Fruit fly (Drosophila melanogaster) whole organism, wandering third instar larva: Measurements from ENCODE around the gene eIF2gamma.

Experiments used
- Abd-B ChIP-seq: fragments of >200 bp; optimal IDR thresholded peaks from 2 replicates; lab custom pipeline; 2017; ENCODE audit warnings: missing biosample characterization, missing genetic modification characterization
- CG32264 ChIP-seq: fragments of 200-800 bp; sonication (Bioruptor generic); optimal IDR thresholded peaks from 2 replicates; lab custom pipeline; 2016; ENCODE audit warnings: missing biosample characterization, missing genetic modification characterization
- CG9705 ChIP-seq: fragments of 200-800 bp; sonication (Bioruptor generic); optimal IDR thresholded peaks from 2 replicates; lab custom pipeline; 2018; ENCODE audit warnings: missing biosample characterization, mild to moderate bottlenecking, missing genetic modification characterization
- CrebA ChIP-seq: fragments of 200-800 bp; sonication (Bioruptor generic); optimal IDR thresholded peaks from 2 replicates; lab custom pipeline; 2016; ENCODE audit warnings: missing biosample characterization, mild to moderate bottlenecking, missing genetic modification characterization, borderline replicate concordance
- Dfd ChIP-seq: fragments of >200 bp; optimal IDR thresholded peaks from 2 replicates; lab custom pipeline; 2017; ENCODE audit warnings: missing biosample characterization, missing genetic modification characterization
- Dif ChIP-seq: fragments of 200-275, 200-300 bp; sonication (Bioruptor generic); optimal IDR thresholded peaks from 2 replicates; lab custom pipeline; 2018; ENCODE audit warnings: missing biosample characterization, missing genetic modification characterization; ENCODE audit not compliant: partially characterized antibody
- GATAd ChIP-seq: sonication (Bioruptor generic); optimal IDR thresholded peaks from 2 replicates; lab custom pipeline; 2016; ENCODE audit warnings: missing biosample characterization, missing genetic modification characterization
- HLH106 ChIP-seq: fragments of 200-800 bp; optimal IDR thresholded peaks from 3 replicates; lab custom pipeline; 2019; ENCODE audit warnings: missing biosample characterization, mild to moderate bottlenecking, missing genetic modification characterization, moderate library complexity
- Hnf4 ChIP-seq: fragments of 200-800 bp; sonication (Bioruptor generic); optimal IDR thresholded peaks from 2 replicates; lab custom pipeline; 2016; ENCODE audit warnings: missing biosample characterization, mild to moderate bottlenecking, missing genetic modification characterization
- Hr78 ChIP-seq: fragments of >200 bp; optimal IDR thresholded peaks from 2 replicates; lab custom pipeline; 2017; ENCODE audit warnings: missing biosample characterization, missing genetic modification characterization
- Hr83 ChIP-seq: fragments of 200-300 bp; sonication (Bioruptor generic); optimal IDR thresholded peaks from 2 replicates; lab custom pipeline; 2016; ENCODE audit warnings: missing biosample characterization, mild to moderate bottlenecking, missing genetic modification characterization, moderate library complexity; ENCODE audit not compliant: poor library complexity, severe bottlenecking
- Jra ChIP-seq: sonication (Bioruptor generic); optimal IDR thresholded peaks from 2 replicates; lab custom pipeline; 2016; ENCODE audit warnings: missing biosample characterization, missing genetic modification characterization
- Mio ChIP-seq: sonication (Bioruptor generic); optimal IDR thresholded peaks from 2 replicates; lab custom pipeline; 2016; ENCODE audit warnings: missing biosample characterization, missing genetic modification characterization
- Myc ChIP-seq: fragments of >200 bp; optimal IDR thresholded peaks from 2 replicates; lab custom pipeline; 2017
- N ChIP-seq: fragments of >200 bp; optimal IDR thresholded peaks from 2 replicates; lab custom pipeline; 2018; ENCODE audit warnings: missing biosample characterization, missing external identifiers, missing genetic modification characterization
- OdsH ChIP-seq: fragments of 200-800 bp; sonication (Bioruptor generic); optimal IDR thresholded peaks from 2 replicates; lab custom pipeline; 2016; ENCODE audit warnings: missing biosample characterization, mild to moderate bottlenecking, missing genetic modification characterization
- Rel ChIP-seq, 2 experiments: fragments of 200-800 bp; sonication (Bioruptor generic) in 1 of 2; optimal IDR thresholded peaks; 2 replicates in 1 of 2; 3 replicates in 1 of 2; lab custom pipeline; 2016 to 2019; ENCODE audit warnings: mild to moderate bottlenecking in 2 of 2, missing biosample characterization in 2 of 2, missing genetic modification characterization in 2 of 2, moderate library complexity in 1 of 2
- Sp1 ChIP-seq: fragments of 200-800 bp; sonication (Bioruptor generic); optimal IDR thresholded peaks from 3 replicates; lab custom pipeline; 2019; ENCODE audit warnings: missing biosample characterization, mild to moderate bottlenecking, missing genetic modification characterization, moderate library complexity
- Vsx2 ChIP-seq: fragments of 200-300, 225-300 bp; sonication (Bioruptor generic); optimal IDR thresholded peaks from 2 replicates; lab custom pipeline; 2018; ENCODE audit warnings: missing biosample characterization, missing genetic modification characterization; ENCODE audit not compliant: partially characterized antibody
- br ChIP-seq: fragments of 200-800 bp; sonication (Bioruptor generic); optimal IDR thresholded peaks from 2 replicates; lab custom pipeline; 2016; ENCODE audit warnings: missing biosample characterization, missing genetic modification characterization
- brk ChIP-seq: fragments of 200-800 bp; sonication (Bioruptor generic); optimal IDR thresholded peaks from 2 replicates; lab custom pipeline; 2016; ENCODE audit warnings: missing biosample characterization, mild to moderate bottlenecking, missing genetic modification characterization
- dl ChIP-seq, 2 experiments: fragments of 175-275, 200-275 bp in 1 of 2; fragments of 200-275 bp in 1 of 2; sonication (Bioruptor generic); optimal IDR thresholded peaks; lab custom pipeline; 2018; ENCODE audit warnings: mild to moderate bottlenecking in 2 of 2, missing biosample characterization in 2 of 2, missing genetic modification characterization in 2 of 2, moderate library complexity in 2 of 2; ENCODE audit not compliant: partially characterized antibody in 2 of 2, insufficient read depth in 1 of 2
- dmrt93B ChIP-seq: fragments of 200-800 bp; sonication (Bioruptor generic); optimal IDR thresholded peaks from 2 replicates; lab custom pipeline; 2018; ENCODE audit warnings: missing biosample characterization, mild to moderate bottlenecking, missing genetic modification characterization
- dsf ChIP-seq: sonication (Bioruptor generic); optimal IDR thresholded peaks from 2 replicates; lab custom pipeline; 2016; ENCODE audit warnings: missing biosample characterization, missing genetic modification characterization, borderline replicate concordance
- ey ChIP-seq: fragments of 200-800 bp; sonication (Bioruptor generic); optimal IDR thresholded peaks from 2 replicates; lab custom pipeline; 2016; ENCODE audit warnings: missing biosample characterization, missing genetic modification characterization
- foxo ChIP-seq, 2 experiments: fragments of 200-800 bp; sonication (Bioruptor generic); optimal IDR thresholded peaks; 2 replicates in 1 of 2; 3 replicates in 1 of 2; lab custom pipeline; 2016 to 2017; ENCODE audit warnings: missing biosample characterization in 2 of 2, missing genetic modification characterization in 2 of 2
- fru ChIP-seq: fragments of 200-800 bp; sonication (Bioruptor generic); optimal IDR thresholded peaks from 3 replicates; lab custom pipeline; 2016; ENCODE audit warnings: missing biosample characterization, mild to moderate bottlenecking, missing genetic modification characterization
- h ChIP-seq: fragments of 200-800 bp; sonication (Bioruptor generic); optimal IDR thresholded peaks from 3 replicates; lab custom pipeline; 2016; ENCODE audit warnings: missing biosample characterization, mild to moderate bottlenecking, missing genetic modification characterization
- jim ChIP-seq: fragments of 175-275, 200-325 bp; sonication (Bioruptor generic); optimal IDR thresholded peaks from 2 replicates; lab custom pipeline; 2016; ENCODE audit warnings: missing biosample characterization, mild to moderate bottlenecking, missing genetic modification characterization
- lola ChIP-seq: fragments of >200 bp; optimal IDR thresholded peaks from 2 replicates; lab custom pipeline; 2017; ENCODE audit warnings: missing biosample characterization, missing genetic modification characterization
- pan ChIP-seq: fragments of >200 bp; optimal IDR thresholded peaks from 2 replicates; lab custom pipeline; 2017
- psq ChIP-seq: fragments of 200-800 bp; sonication (Bioruptor generic); optimal IDR thresholded peaks from 3 replicates; lab custom pipeline; 2017; ENCODE audit warnings: missing biosample characterization, mild to moderate bottlenecking, missing genetic modification characterization, moderate library complexity
- rgr ChIP-seq: fragments of 200-800 bp; sonication (Bioruptor generic); optimal IDR thresholded peaks from 3 replicates; lab custom pipeline; 2016; ENCODE audit warnings: missing biosample characterization, mild to moderate bottlenecking, missing genetic modification characterization
- sage ChIP-seq: fragments of 200-800 bp; sonication (Bioruptor generic); optimal IDR thresholded peaks from 2 replicates; lab custom pipeline; 2016; ENCODE audit warnings: missing biosample characterization, mild to moderate bottlenecking, missing genetic modification characterization
- sv ChIP-seq: fragments of 200-800 bp; sonication (Bioruptor generic); optimal IDR thresholded peaks from 3 replicates; lab custom pipeline; 2016; ENCODE audit warnings: missing biosample characterization, missing genetic modification characterization
- tai ChIP-seq: sonication (Bioruptor generic); optimal IDR thresholded peaks from 2 replicates; lab custom pipeline; 2016; ENCODE audit warnings: missing biosample characterization, missing genetic modification characterization
- usp ChIP-seq: fragments of >200 bp; optimal IDR thresholded peaks from 2 replicates; lab custom pipeline; 2017; ENCODE audit warnings: missing biosample characterization, missing genetic modification characterization
- woc ChIP-seq: sonication (Bioruptor generic); optimal IDR thresholded peaks from 2 replicates; lab custom pipeline; 2016; ENCODE audit warnings: missing biosample characterization, mild to moderate bottlenecking, missing genetic modification characterization

The eIF2gamma gene

DNA sequence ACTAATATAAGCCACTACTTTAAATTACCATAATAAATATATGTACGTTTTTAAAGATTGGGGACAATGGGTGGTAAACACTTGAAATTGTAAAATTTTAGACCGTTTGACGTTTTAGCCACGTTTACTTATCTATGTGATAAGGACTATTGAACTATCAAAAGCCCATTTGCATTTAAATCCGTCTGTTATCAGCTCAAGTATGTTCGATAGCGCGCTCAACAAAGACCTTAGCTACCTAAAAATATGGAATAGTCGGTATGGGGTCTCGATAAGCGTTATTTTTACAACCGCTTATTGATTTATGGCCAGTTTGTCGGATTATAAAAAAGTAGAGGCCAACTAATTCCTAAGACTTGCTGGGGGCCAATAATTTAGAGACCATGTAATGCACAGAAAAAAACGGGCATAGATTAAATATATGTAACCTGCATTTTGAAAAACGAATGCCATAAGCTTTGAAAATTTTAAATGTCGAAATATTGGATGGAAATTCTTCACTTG is 31.6 kb downstream of the eIF2gamma start:
- TF ChIP-seq Dfd (GFP tag; lab: Kevin White, UChicago) (no peak), dl (GFP tag; optimal IDR thresholded peaks at IDR 0.05; lab: Kevin White, UChicago; ENCODE audit: insufficient read depth in 1 of 2, partially characterized antibody in 2 of 2) (no peak), fru (no peak), sage (GFP tag; lab: Kevin White, UChicago) (no peak), Hnf4 (no peak), Hr78 (GFP tag; lab: Kevin White, UChicago) (no peak)

DNA sequence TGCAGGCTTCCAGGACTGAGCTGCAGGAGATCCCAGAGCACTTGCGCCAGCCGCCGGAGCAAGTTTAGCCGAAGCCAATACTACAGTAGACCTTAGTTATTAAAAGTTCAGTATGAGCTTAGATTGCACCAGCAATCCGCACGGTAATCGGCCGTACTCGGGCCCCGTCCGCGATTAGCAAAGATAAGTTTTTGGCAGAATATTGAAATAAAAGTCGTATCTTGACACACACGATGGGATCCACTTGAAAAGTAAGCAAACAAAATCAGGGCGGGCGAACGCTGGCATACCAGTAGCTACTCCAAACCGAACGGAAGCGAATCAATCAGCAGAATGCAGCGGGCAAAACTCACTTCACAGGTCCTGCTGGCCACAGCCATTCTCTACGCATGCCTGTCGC is 33.0 kb downstream of the eIF2gamma start, which contains the start of gene CG34316:
TSS of gene CG34316 (plus strand) at position 301 of the 400 bp plus-strand sequence.
- TF ChIP-seq Mio, result no peak
- no peak for TF ChIP-seq Dfd (GFP tag; lab: Kevin White, UChicago)
- TF ChIP-seq dl (GFP tag; optimal IDR thresholded peaks at IDR 0.05; lab: Kevin White, UChicago; ENCODE audit: insufficient read depth in 1 of 2, partially characterized antibody in 2 of 2), result no peak
- TF ChIP-seq Rel (GFP tag; optimal IDR thresholded peaks at IDR 0.05; lab: Kevin White, UChicago), result no peak
- TF ChIP-seq Rel (tag; optimal IDR thresholded peaks at IDR 0.05; lab: Kevin White, UChicago), result no peak
- TF ChIP-seq psq (GFP tag; lab: Kevin White, UChicago), result no peak

DNA sequence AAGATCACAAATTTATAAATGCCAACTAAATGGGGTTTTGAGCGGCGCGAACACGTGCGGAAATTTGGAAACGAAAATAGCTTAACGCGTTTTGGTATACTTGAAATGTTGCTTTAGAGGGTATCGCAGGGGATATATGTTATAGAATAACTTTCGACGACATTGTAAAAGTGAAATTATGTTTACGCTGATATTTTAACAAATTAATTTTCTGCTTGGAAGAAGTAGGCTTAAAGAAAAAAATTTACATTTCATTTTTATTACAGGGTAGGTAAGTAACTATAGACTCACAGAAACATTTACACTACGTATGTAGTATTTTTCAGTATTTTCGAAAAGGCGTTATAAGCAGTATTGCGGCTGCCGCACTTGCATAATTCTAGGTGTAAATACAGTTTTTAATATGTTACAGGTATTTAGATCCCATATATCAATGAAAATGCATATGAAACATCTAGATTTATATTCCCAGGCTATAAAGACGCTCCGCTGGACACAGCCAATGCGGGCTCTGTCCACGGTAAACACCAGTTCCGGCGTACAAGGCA is 33.9 kb downstream of the eIF2gamma start, which contains the start of the genes Art3 and mRpS10:
TSS of gene Art3 (minus strand) at position 80 of the 548 bp plus-strand sequence.
TSS of gene mRpS10 (plus strand) at position 337 of the 548 bp plus-strand sequence.
- TF ChIP-seq CG32264 (GFP tag; lab: Kevin White, UChicago) (peak; percentile 99), fru (peak; percentile 100), sv (GFP tag; lab: Kevin White, UChicago) (peak; percentile 99), sage (GFP tag; lab: Kevin White, UChicago) (peak; percentile 99), Dfd (GFP tag; lab: Kevin White, UChicago) (peak; percentile 99), Sp1 (GFP tag; lab: Kevin White, UChicago) (peak; percentile 100), OdsH (GFP tag; lab: Kevin White, UChicago) (peak; percentile 100), pan (lab: Kevin White, UChicago) (peak; percentile 91), woc (GFP tag; lab: Kevin White, UChicago) (peak; percentile 99), GATAd (GFP tag; lab: Kevin White, UChicago) (peak; percentile 99), tai (GFP tag; lab: Kevin White, UChicago) (no peak), Rel (GFP tag; optimal IDR thresholded peaks at IDR 0.05; lab: Kevin White, UChicago) (peak; percentile 91), Rel (tag; optimal IDR thresholded peaks at IDR 0.05; lab: Kevin White, UChicago) (peak; percentile 99), foxo (GFP tag; optimal IDR thresholded peaks at IDR 0.05; lab: Kevin White, UChicago) (peak; percentile 97 to 100), Hr83 (GFP tag; lab: Kevin White, UChicago) (peak; percentile 99), Hnf4 (peak; percentile 100), CrebA (GFP tag; lab: Kevin White, UChicago) (no peak), rgr (GFP tag; lab: Kevin White, UChicago) (peak; percentile 100), Vsx2 (GFP tag; lab: Kevin White, UChicago) (no peak), Mio (peak; percentile 96), brk (no peak), N (no peak), h (GFP tag; lab: Kevin White, UChicago) (peak; percentile 100), Jra (GFP tag; lab: Kevin White, UChicago) (peak; percentile 99), usp (GFP tag; lab: Kevin White, UChicago) (no peak), psq (GFP tag; lab: Kevin White, UChicago) (peak; percentile 99), Myc (peak; percentile 48), CG9705 (GFP tag; lab: Kevin White, UChicago) (peak; percentile 100), ey (GFP tag; lab: Kevin White, UChicago) (peak; percentile 99), dmrt93B (GFP tag; lab: Kevin White, UChicago) (peak; percentile 100), dl (GFP tag; optimal IDR thresholded peaks at IDR 0.05; lab: Kevin White, UChicago; ENCODE audit: insufficient read depth in 1 of 2, partially characterized antibody in 2 of 2) (no peak), br (GFP tag; lab: Kevin White, UChicago) (peak; percentile 99), jim (GFP tag; lab: Kevin White, UChicago) (peak; percentile 89), Abd-B (GFP tag; lab: Kevin White, UChicago) (no peak), lola (GFP tag; lab: Kevin White, UChicago) (no peak), HLH106 (tag; lab: Kevin White, UChicago) (peak; percentile 100), Dif (no peak), Hr78 (GFP tag; lab: Kevin White, UChicago) (no peak), dsf (GFP tag; lab: Kevin White, UChicago) (peak; percentile 98)
